Worm (Caenorhabditis elegans): Measurements from ENCODE around the gene H04M03.3.

Gene H04M03.3

DNA sequence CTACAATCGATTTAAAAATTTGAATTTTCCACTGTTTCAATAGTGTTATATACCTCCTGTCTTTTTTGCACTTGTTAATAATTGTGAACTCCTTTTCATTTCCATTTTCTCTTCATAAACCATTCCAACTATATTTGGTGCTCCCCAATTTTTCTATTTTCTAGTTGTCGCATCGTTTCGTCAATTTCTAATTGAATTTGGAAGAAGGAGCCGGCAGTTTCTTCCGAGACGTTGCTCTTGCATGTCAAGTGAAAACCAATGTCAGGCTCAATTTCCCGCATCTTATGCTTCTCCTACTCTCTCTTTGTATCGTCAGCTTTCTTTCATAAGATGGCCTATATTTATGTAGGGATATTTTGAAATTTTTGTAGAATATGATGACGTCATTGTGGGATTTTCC lies 36.4 kb downstream of the H04M03.3 start:
- TF ChIP-seq lin-14 (GFP tag; optimal IDR thresholded peaks at IDR 0.05) (peak; percentile 60), hpl-2 (GFP tag; optimal IDR thresholded peaks at IDR 0.05) (no peak)

DNA sequence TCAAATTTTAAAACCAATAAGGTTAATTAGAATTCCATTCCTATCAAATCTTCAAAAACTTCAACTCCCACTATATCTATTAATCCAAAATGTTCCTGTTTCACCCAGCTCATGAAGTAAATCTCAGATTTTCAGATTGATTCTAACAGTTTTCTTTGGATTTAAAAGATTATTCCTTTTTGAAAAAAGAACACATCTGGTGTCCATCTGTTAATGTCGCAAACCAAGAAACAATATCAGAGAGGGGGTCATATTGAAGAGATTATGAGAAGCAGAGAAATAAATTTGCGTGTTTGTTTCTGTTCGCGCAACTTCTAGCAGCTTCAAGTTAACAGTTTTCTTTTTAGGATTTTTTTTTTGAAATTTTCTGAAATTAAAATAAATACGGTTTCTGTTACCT lies 37.6 kb downstream of the H04M03.3 start:
- TF ChIP-seq blmp-1 (tag; optimal IDR thresholded peaks at IDR 0.05) (no peak), pax-3 (tag; optimal IDR thresholded peaks at IDR 0.05) (no peak), jun-1 (tag; optimal IDR thresholded peaks at IDR 0.05) (no peak), isw-1 (GFP tag; IDR thresholded peaks at IDR 0.05) (no peak), snu-23 (GFP tag; optimal IDR thresholded peaks at IDR 0.05) (no peak), aly-2 (tag; optimal IDR thresholded peaks at IDR 0.05) (no peak), ceh-90 (tag; optimal IDR thresholded peaks at IDR 0.05) (no peak), unc-86 (tag; optimal IDR thresholded peaks at IDR 0.05) (no peak), zag-1 (tag; optimal IDR thresholded peaks at IDR 0.05) (no peak), ztf-4 (tag; optimal IDR thresholded peaks at IDR 0.05) (no peak), pqm-1 (tag; optimal IDR thresholded peaks at IDR 0.05) (no peak), C16A3.4 (tag; optimal IDR thresholded peaks at IDR 0.05) (no peak), lin-13 (GFP tag; optimal IDR thresholded peaks at IDR 0.05) (no peak), fkh-4 (tag; optimal IDR thresholded peaks at IDR 0.05; ENCODE audit: borderline replicate concordance) (peak; percentile 8), ceh-82 (tag; optimal IDR thresholded peaks at IDR 0.05) (no peak), unc-30 (tag; optimal IDR thresholded peaks at IDR 0.05) (no peak), nhr-28 (tag; optimal IDR thresholded peaks at IDR 0.05) (no peak), pag-3 (tag; optimal IDR thresholded peaks at IDR 0.05; ENCODE audit: borderline replicate concordance, insufficient read depth) (no peak), dsc-1 (tag; optimal IDR thresholded peaks at IDR 0.05) (peak; percentile 41), ztf-11 (tag; optimal IDR thresholded peaks at IDR 0.05) (no peak), grh-1 (GFP tag; IDR thresholded peaks at IDR 0.05) (no peak), lir-3 (tag; optimal IDR thresholded peaks at IDR 0.05; ENCODE audit: poor library complexity) (no peak), mep-1 (tag; optimal IDR thresholded peaks at IDR 0.05) (no peak), unc-130 (tag; optimal IDR thresholded peaks at IDR 0.05) (no peak), unc-62 (GFP tag; optimal IDR thresholded peaks at IDR 0.05) (no peak), efl-1 (optimal IDR thresholded peaks at IDR 0.05) (no peak), efl-1 (GFP tag; optimal IDR thresholded peaks at IDR 0.05 in 1 of 2) (peak in 1 of 2 experiments; percentile 34)

DNA sequence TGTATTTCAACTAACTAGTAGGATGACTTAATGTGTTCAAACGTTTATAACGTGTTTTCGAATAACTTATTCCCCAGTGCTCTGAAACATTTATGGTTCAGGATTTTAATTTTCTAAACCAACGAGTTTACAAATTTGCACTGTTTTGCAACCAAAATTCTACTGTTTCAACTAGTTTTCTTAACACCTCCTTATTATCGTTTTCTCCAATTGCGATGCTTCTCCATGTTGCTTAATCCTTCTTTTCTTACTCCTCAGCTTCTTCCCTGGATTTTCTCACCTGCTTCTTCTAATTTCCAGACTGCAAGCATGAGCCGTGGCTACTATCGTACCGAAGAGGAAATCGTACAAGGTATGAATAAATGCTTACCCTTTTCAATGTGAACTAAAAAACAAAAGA lies 39.0 kb downstream of the H04M03.3 start, which contains the start of gene lin-33:
lin-33 (plus strand) TSS at position 301 of the 400 bp plus-strand sequence.
- TF ChIP-seq efl-1 (optimal IDR thresholded peaks at IDR 0.05) = no peak
- TF ChIP-seq efl-1 (GFP tag; optimal IDR thresholded peaks at IDR 0.05 in 1 of 2) = peak in 1 of 2 experiments; percentile 86
- no peak for TF ChIP-seq nhr-237 (tag; optimal IDR thresholded peaks at IDR 0.05)

DNA sequence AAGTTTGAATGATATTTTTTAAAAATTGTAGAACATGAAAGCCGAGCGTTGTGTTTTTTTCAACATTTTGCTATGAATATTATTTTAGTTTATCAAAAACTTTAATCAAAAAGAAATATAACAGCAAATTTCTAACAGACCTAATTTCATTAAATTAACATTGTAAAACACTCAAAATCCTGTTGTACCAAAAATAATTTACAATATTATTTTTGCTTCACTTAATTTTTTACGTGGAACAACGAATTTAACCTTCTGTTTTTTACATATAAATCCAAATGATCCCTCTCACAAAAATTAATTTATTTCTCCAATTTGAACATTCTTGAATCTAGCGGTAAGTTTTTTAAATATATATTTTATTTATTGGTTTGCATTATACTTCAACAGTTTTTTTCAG lies 42.7 kb downstream of the H04M03.3 start, which contains the start of gene H32C10.1:
H32C10.1 (plus strand) TSS at position 301 of the 400 bp plus-strand sequence.
- no peak for TF ChIP-seq nhr-11 (tag; optimal IDR thresholded peaks at IDR 0.05)
- TF ChIP-seq tbx-2 (tag; optimal IDR thresholded peaks at IDR 0.05) = no peak
- TF ChIP-seq xbp-1 (tag; optimal IDR thresholded peaks at IDR 0.05) = no peak
- TF ChIP-seq efl-3 (GFP tag; optimal IDR thresholded peaks at IDR 0.05) = no peak
- no peak for TF ChIP-seq alr-1 (tag; optimal IDR thresholded peaks at IDR 0.05; ENCODE audit: borderline replicate concordance)
- TF ChIP-seq fkh-4 (tag; optimal IDR thresholded peaks at IDR 0.05; ENCODE audit: borderline replicate concordance) = no peak
- TF ChIP-seq F16B12.6 (tag; optimal IDR thresholded peaks at IDR 0.05) = no peak
- TF ChIP-seq lir-3 (tag; optimal IDR thresholded peaks at IDR 0.05; ENCODE audit: poor library complexity) = no peak
- no peak for TF ChIP-seq nhr-85 (tag)
- TF ChIP-seq nhr-71 (tag; optimal IDR thresholded peaks at IDR 0.05) = no peak
- no peak for TF ChIP-seq ces-1 (GFP tag; optimal IDR thresholded peaks at IDR 0.05)

All from whole organism, L1 larva.